In genomic region chrX:17624223-17624982, dm6 we compare ENCODE assay signal across 1 fruit fly cellular context.
TF ChIP-seq lines count a peak whose summit lies in the region.

No protein-coding gene starts in this region.

TF ChIP-seq in whole organism, embryonic, 481 proteins besides CTCF, POLR2A, EP300 and RAD21 (continued from another document):
- TF ChIP-seq cwo (GFP tag; optimal IDR thresholded peaks at IDR 0.05; lab: Kevin White, UChicago) (no peak), CG2199 (GFP tag; IDR thresholded peaks at IDR 0.05; lab: Robert Waterston, UW) (no peak), Sry-β (GFP tag; optimal IDR thresholded peaks at IDR 0.05; lab: Kevin White, UChicago) (no peak), CG13287 (GFP tag; IDR thresholded peaks at IDR 0.05; lab: Robert Waterston, UW; ENCODE audit: partially characterized antibody) (peak; percentile 17; the same call in 1 of the 2 replicates), CG3726 (GFP tag; IDR thresholded peaks at IDR 0.05; lab: Robert Waterston, UW) (no peak), CG9215 (GFP tag; IDR thresholded peaks at IDR 0.05; lab: Robert Waterston, UW) (no peak), Med (GFP tag; lab: Kevin White, UChicago) (peak; percentile 0), CG10462 (GFP tag; optimal IDR thresholded peaks at IDR 0.05; lab: Kevin White, UChicago) (no peak), grn (GFP tag; optimal IDR thresholded peaks at IDR 0.05; lab: Kevin White, UChicago) (no peak), pfk (GFP tag; optimal IDR thresholded peaks at IDR 0.05; lab: Kevin White, UChicago) (no peak), CG17186 (GFP tag; optimal IDR thresholded peaks at IDR 0.05; lab: Kevin White, UChicago) (no peak), CG17361 (GFP tag; IDR thresholded peaks at IDR 0.05; lab: Robert Waterston, UW) (no peak), CG12769 (tag; optimal IDR thresholded peaks at IDR 0.05; lab: Kevin White, UChicago) (peak; percentile 52), slp2 (GFP tag; optimal IDR thresholded peaks at IDR 0.05; lab: Kevin White, UChicago) (no peak), CG34376 (GFP tag; optimal IDR thresholded peaks at IDR 0.05; lab: Kevin White, UChicago) (no peak), Pdp1 (GFP tag; optimal IDR thresholded peaks at IDR 0.05; lab: Kevin White, UChicago) (peak in 1 of 2 experiments; percentile 19), TFAM (GFP tag; optimal IDR thresholded peaks at IDR 0.05; lab: Kevin White, UChicago) (no peak), luna (GFP tag; optimal IDR thresholded peaks at IDR 0.05; lab: Kevin White, UChicago) (no peak), so (GFP tag; IDR thresholded peaks at IDR 0.05; lab: Robert Waterston, UW) (no peak), CG8089 (GFP tag; optimal IDR thresholded peaks at IDR 0.05; lab: Kevin White, UChicago) (no peak), sr (GFP tag; IDR thresholded peaks at IDR 0.05; lab: Robert Waterston, UW) (peak; percentile 80), p53 (GFP tag; optimal IDR thresholded peaks at IDR 0.05; lab: Kevin White, UChicago) (peak; percentile 10), Dfd (GFP tag; optimal IDR thresholded peaks at IDR 0.05; lab: Kevin White, UChicago) (no peak), bab2 (GFP tag; optimal IDR thresholded peaks at IDR 0.05; lab: Kevin White, UChicago) (no peak), Dek (tag; optimal IDR thresholded peaks at IDR 0.05; lab: Kevin White, UChicago) (no peak), HmgD (GFP tag; optimal IDR thresholded peaks at IDR 0.05; lab: Kevin White, UChicago) (no peak), Drgx (GFP tag; IDR thresholded peaks at IDR 0.05; lab: Robert Waterston, UW) (peak; percentile 57), CG17328 (GFP tag; IDR thresholded peaks at IDR 0.05; lab: Robert Waterston, UW) (no peak), CG42726 (GFP tag; IDR thresholded peaks at IDR 0.05; lab: Robert Waterston, UW; ENCODE audit: partially characterized antibody) (no peak), CG18476 (GFP tag; optimal IDR thresholded peaks at IDR 0.05; lab: Kevin White, UChicago) (no peak), crp (GFP tag; optimal IDR thresholded peaks at IDR 0.05; lab: Kevin White, UChicago) (no peak), chinmo (GFP tag; IDR thresholded peaks at IDR 0.05; lab: Robert Waterston, UW; ENCODE audit: partially characterized antibody) (peak; percentile 84), rib (GFP tag; IDR thresholded peaks at IDR 0.05; lab: Robert Waterston, UW) (no peak), CG14441 (GFP tag; IDR thresholded peaks at IDR 0.05; lab: Robert Waterston, UW) (no peak), CG33213 (GFP tag; optimal IDR thresholded peaks at IDR 0.05; lab: Kevin White, UChicago) (no peak), E2f1 (GFP tag; IDR thresholded peaks at IDR 0.05; lab: Robert Waterston, UW) (no peak), sqz (GFP tag; optimal IDR thresholded peaks at IDR 0.05; lab: Kevin White, UChicago) (no peak), Hey (tag; optimal IDR thresholded peaks at IDR 0.05; lab: Kevin White, UChicago) (no peak), psq (GFP tag; optimal IDR thresholded peaks at IDR 0.05; lab: Kevin White, UChicago) (no peak), inv (GFP tag; IDR thresholded peaks at IDR 0.05; lab: Robert Waterston, UW; ENCODE audit: partially characterized antibody) (no peak), Ssrp (tag; optimal IDR thresholded peaks at IDR 0.05; lab: Kevin White, UChicago) (no peak), CG11456 (GFP tag; IDR thresholded peaks at IDR 0.05; lab: Robert Waterston, UW) (no peak), Ets65A (GFP tag; lab: Kevin White, UChicago) (no peak), CG5953 (GFP tag; IDR thresholded peaks at IDR 0.05; lab: Robert Waterston, UW) (no peak), CG10959 (GFP tag; IDR thresholded peaks at IDR 0.05; lab: Robert Waterston, UW) (no peak), MBD-R2 (GFP tag; IDR thresholded peaks at IDR 0.05; lab: Robert Waterston, UW) (no peak), eve (GFP tag; optimal IDR thresholded peaks at IDR 0.05; lab: Kevin White, UChicago) (no peak), Mad (GFP tag; optimal IDR thresholded peaks at IDR 0.05; lab: Kevin White, UChicago) (no peak), dan (GFP tag; IDR thresholded peaks at IDR 0.05; lab: Robert Waterston, UW) (no peak), CG3407 (GFP tag; optimal IDR thresholded peaks at IDR 0.05; lab: Kevin White, UChicago) (no peak), Dbx (GFP tag; IDR thresholded peaks at IDR 0.05; lab: Robert Waterston, UW) (no peak), caup (GFP tag; optimal IDR thresholded peaks at IDR 0.05; lab: Kevin White, UChicago; ENCODE audit: severe bottlenecking) (no peak), az2 (GFP tag; optimal IDR thresholded peaks at IDR 0.05; lab: Kevin White, UChicago) (no peak), hbn (GFP tag; IDR thresholded peaks at IDR 0.05; lab: Robert Waterston, UW; ENCODE audit: partially characterized antibody) (no peak), E2f2 (GFP tag; IDR thresholded peaks at IDR 0.05; lab: Robert Waterston, UW) (no peak), CG1233 (GFP tag; optimal IDR thresholded peaks at IDR 0.05; lab: Kevin White, UChicago) (no peak), CG13123 (GFP tag; optimal IDR thresholded peaks at IDR 0.05; lab: Kevin White, UChicago) (no peak), abd-A (tag; optimal IDR thresholded peaks at IDR 0.05; lab: Kevin White, UChicago) (no peak)
